Worm (Caenorhabditis elegans) whole organism, L1 larva: ENCODE measurements around the gene pycr-1.

Experiments
- jun-1 ChIP-seq: fragments of 150-350 bp; optimal IDR thresholded peaks from 2 replicates; lab custom pipeline; 2014; ENCODE audit warnings: missing biosample characterization, missing genetic modification reagents, missing genetic modification characterization
- nhr-237 ChIP-seq: fragments of 150-350 bp; optimal IDR thresholded peaks from 2 replicates; lab custom pipeline; 2014; ENCODE audit warnings: missing biosample characterization, missing genetic modification characterization
- snpc-4 ChIP-seq: fragments of 150-350 bp; optimal IDR thresholded peaks from 2 replicates; lab custom pipeline; 2014; ENCODE audit warnings: missing biosample characterization, missing genetic modification characterization
- zip-4 ChIP-seq: fragments of 200-800 bp; sonication (Bioruptor generic); optimal IDR thresholded peaks from 2 replicates; lab custom pipeline; 2018; ENCODE audit warnings: mild to moderate bottlenecking, missing genetic modification characterization, moderate library complexity, missing compliant biosample characterization

DNA sequence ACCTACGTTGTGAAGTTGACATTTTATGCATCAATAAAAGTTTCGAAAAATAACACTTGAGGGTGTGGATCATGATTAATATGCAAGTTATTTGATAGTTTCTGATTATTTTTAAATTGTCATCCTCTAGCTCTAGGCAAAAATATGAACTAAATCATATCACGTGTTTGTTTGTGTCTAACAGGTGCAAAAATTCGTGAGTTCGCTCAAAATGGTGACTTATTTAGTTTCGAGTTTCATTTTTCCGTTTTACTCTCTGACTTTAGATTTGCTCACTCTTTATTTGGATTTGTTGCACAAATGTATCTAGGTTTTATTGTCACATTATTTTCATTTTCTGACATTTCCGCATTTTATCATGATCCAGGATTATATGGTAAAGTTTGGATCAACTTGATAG, 28.3 kb upstream of the pycr-1 start, which contains the start of gene lgc-16:
- TF ChIP-seq jun-1 (tag; lab: Kevin White, UChicago) (no peak), zip-4 (GFP tag; lab: Kevin White, UChicago) (no peak), nhr-237 (no peak), snpc-4 (tag; lab: Kevin White, UChicago) (no peak)
